Worm (Caenorhabditis elegans) whole organism, mixed stage, embryonic: ENCODE measurements around the gene sto-2.

Source experiments
- M03D4.4 ChIP-seq: sonication (generic microtip); optimal IDR thresholded peaks from 2 replicates; lab custom pipeline; 2017; ENCODE audit warnings: mild to moderate bottlenecking, missing genetic modification characterization, missing compliant biosample characterization
- bed-3 ChIP-seq: fragments of 200-800 bp; sonication (Bioruptor generic); optimal IDR thresholded peaks from 3 replicates; lab custom pipeline; 2018; ENCODE audit warnings: mild to moderate bottlenecking, missing genetic modification characterization, moderate library complexity, missing compliant biosample characterization
- blmp-1 ChIP-seq: fragments of 150-350 bp; optimal IDR thresholded peaks from 2 replicates; lab custom pipeline; 2014; ENCODE audit warnings: missing biosample characterization, missing genetic modification characterization
- ceh-39 ChIP-seq: fragments of 150-350 bp; optimal IDR thresholded peaks from 2 replicates; lab custom pipeline; 2014; ENCODE audit warnings: missing biosample characterization, missing genetic modification characterization
- ceh-43 ChIP-seq: fragments of 200-800 bp; sonication (Bioruptor generic); optimal IDR thresholded peaks from 2 replicates; lab custom pipeline; 2018; ENCODE audit warnings: mild to moderate bottlenecking, missing genetic modification characterization, moderate library complexity, missing compliant biosample characterization
- ceh-83 ChIP-seq: fragments of 200-800 bp; sonication (Bioruptor generic); optimal IDR thresholded peaks from 2 replicates; lab custom pipeline; 2018; ENCODE audit warnings: mild to moderate bottlenecking, missing genetic modification characterization, missing compliant biosample characterization
- ces-1 ChIP-seq: fragments of 150-350 bp; optimal IDR thresholded peaks from 2 replicates; lab custom pipeline; 2014; ENCODE audit warnings: missing biosample characterization, missing genetic modification reagents, missing genetic modification characterization
- cnd-1 ChIP-seq: fragments of 200-800 bp; sonication (Bioruptor generic); optimal IDR thresholded peaks from 2 replicates; lab custom pipeline; 2018; ENCODE audit warnings: mild to moderate bottlenecking, missing genetic modification characterization, missing compliant biosample characterization
- drap-1 ChIP-seq: fragments of 200-800 bp; sonication (Bioruptor generic); optimal IDR thresholded peaks from 3 replicates; lab custom pipeline; 2018; ENCODE audit warnings: mild to moderate bottlenecking, missing genetic modification characterization, missing compliant biosample characterization
- elt-1 ChIP-seq: sonication (generic microtip); optimal IDR thresholded peaks from 2 replicates; lab custom pipeline; 2017; ENCODE audit warnings: missing genetic modification characterization, mild to moderate bottlenecking, missing compliant biosample characterization, antibody characterized with exemption, moderate library complexity, borderline replicate concordance; ENCODE audit not compliant: insufficient read depth
- elt-3 ChIP-seq: fragments of 150-350 bp; optimal IDR thresholded peaks from 2 replicates; lab custom pipeline; 2014; ENCODE audit warnings: missing biosample characterization, missing genetic modification characterization
- flh-1 ChIP-seq: fragments of 200-800 bp; sonication (Bioruptor generic); optimal IDR thresholded peaks from 2 replicates; lab custom pipeline; 2018; ENCODE audit warnings: mild to moderate bottlenecking, missing genetic modification characterization, moderate library complexity, missing compliant biosample characterization
- ham-2 ChIP-seq: fragments of 200-800 bp; sonication (Bioruptor generic); optimal IDR thresholded peaks from 2 replicates; lab custom pipeline; 2018; ENCODE audit warnings: mild to moderate bottlenecking, missing genetic modification characterization, missing compliant biosample characterization
- hlh-1 ChIP-seq: fragments of 150-350 bp; optimal IDR thresholded peaks from 2 replicates; lab custom pipeline; 2014; ENCODE audit warnings: missing biosample characterization, missing genetic modification reagents, missing genetic modification characterization
- lin-32 ChIP-seq: fragments of 200-800 bp; sonication (Bioruptor generic); optimal IDR thresholded peaks from 2 replicates; lab custom pipeline; 2018; ENCODE audit warnings: mild to moderate bottlenecking, missing genetic modification characterization, missing compliant biosample characterization
- lsy-2 ChIP-seq: fragments of 150-350 bp; optimal IDR thresholded peaks from 2 replicates; lab custom pipeline; 2014; ENCODE audit warnings: missing biosample characterization, missing genetic modification characterization
- mab-5 ChIP-seq: fragments of 150-350 bp; optimal IDR thresholded peaks from 2 replicates; lab custom pipeline; 2014; ENCODE audit warnings: missing biosample characterization, missing genetic modification characterization
- mep-1 ChIP-seq: fragments of 150-350 bp; optimal IDR thresholded peaks from 2 replicates; lab custom pipeline; 2017; ENCODE audit warnings: missing biosample characterization, missing genetic modification reagents, missing genetic modification characterization, inconsistent platforms
- mls-2 ChIP-seq: sonication (generic microtip); optimal IDR thresholded peaks from 2 replicates; lab custom pipeline; 2016; ENCODE audit warnings: mild to moderate bottlenecking, missing genetic modification characterization, moderate library complexity, missing compliant biosample characterization
- nhr-12 ChIP-seq: fragments of 150-350 bp; optimal IDR thresholded peaks from 2 replicates; lab custom pipeline; 2014; ENCODE audit warnings: missing biosample characterization, missing genetic modification characterization
- nhr-2 ChIP-seq: fragments of 150-350 bp; optimal IDR thresholded peaks from 2 replicates; lab custom pipeline; 2014; ENCODE audit warnings: missing biosample characterization, missing genetic modification characterization
- nhr-237 ChIP-seq: fragments of 150-350 bp; optimal IDR thresholded peaks from 2 replicates; lab custom pipeline; 2014; ENCODE audit warnings: missing biosample characterization, missing genetic modification characterization
- nhr-28 ChIP-seq: fragments of 150-350 bp; optimal IDR thresholded peaks from 2 replicates; lab custom pipeline; 2014; ENCODE audit warnings: missing biosample characterization, missing genetic modification characterization
- nhr-76 ChIP-seq: sonication (generic microtip); optimal IDR thresholded peaks from 2 replicates; lab custom pipeline; 2017; ENCODE audit warnings: missing biosample characterization, missing genetic modification characterization
- pha-4 ChIP-seq: fragments of 150-350 bp; optimal IDR thresholded peaks from 2 replicates; lab custom pipeline; 2018; ENCODE audit warnings: missing biosample characterization, missing genetic modification reagents, missing genetic modification characterization
- sem-2 ChIP-seq: fragments of 200-800 bp; sonication (Bioruptor generic); optimal IDR thresholded peaks from 2 replicates; lab custom pipeline; 2018; ENCODE audit warnings: mild to moderate bottlenecking, missing genetic modification characterization, missing compliant biosample characterization
- sptf-1 ChIP-seq: sonication (generic microtip); optimal IDR thresholded peaks from 2 replicates; lab custom pipeline; 2017; ENCODE audit warnings: mild to moderate bottlenecking, missing genetic modification characterization, moderate library complexity, missing compliant biosample characterization
- tbx-8 ChIP-seq: fragments of 200-800 bp; sonication (Bioruptor generic); optimal IDR thresholded peaks from 2 replicates; lab custom pipeline; 2018; ENCODE audit warnings: mild to moderate bottlenecking, missing genetic modification characterization, moderate library complexity, missing compliant biosample characterization
- unc-120 ChIP-seq: sonication (generic microtip); optimal IDR thresholded peaks from 2 replicates; lab custom pipeline; 2017; ENCODE audit warnings: missing genetic modification characterization, missing compliant biosample characterization; ENCODE audit not compliant: poor library complexity, severe bottlenecking
- unc-39 ChIP-seq: fragments of 150-350 bp; optimal IDR thresholded peaks from 2 replicates; lab custom pipeline; 2014; ENCODE audit warnings: missing biosample characterization, missing genetic modification characterization
- unc-62 ChIP-seq: fragments of 150-350 bp; optimal IDR thresholded peaks from 2 replicates; lab custom pipeline; 2014; ENCODE audit warnings: missing biosample characterization, missing genetic modification reagents, missing genetic modification characterization
- zip-8 ChIP-seq: fragments of 150-350 bp; optimal IDR thresholded peaks from 2 replicates; lab custom pipeline; 2014; ENCODE audit warnings: missing biosample characterization, missing genetic modification characterization
- ztf-11 ChIP-seq: fragments of 150-350 bp; optimal IDR thresholded peaks from 2 replicates; lab custom pipeline; 2014; ENCODE audit warnings: missing biosample characterization, missing genetic modification characterization

Gene sto-2

ce11 chrX:5337959-5338358, 14.8 kb upstream of the sto-2 start, which contains the start of gene C26B9.3:
Gene C26B9.3 (plus strand): TSS chrX:5338301.
- peak; percentile 87 for TF ChIP-seq blmp-1 (tag; lab: Kevin White, UChicago)
- no peak for TF ChIP-seq hlh-1
- TF ChIP-seq elt-1 (tag; lab: Kevin White, UChicago), result peak; percentile 5
- TF ChIP-seq ham-2 (GFP tag; lab: Kevin White, UChicago), result peak; percentile 64

- TF ChIP-seq ztf-11 (tag; lab: Kevin White, UChicago) (no peak), ham-2 (GFP tag; lab: Kevin White, UChicago) (peak; percentile 75), drap-1 (GFP tag; lab: Kevin White, UChicago) (peak; percentile 30), unc-62 (GFP tag; lab: Kevin White, UChicago) (peak; percentile 8), sem-2 (GFP tag; lab: Kevin White, UChicago) (no peak), mep-1 (peak; percentile 57), sptf-1 (tag; lab: Kevin White, UChicago) (peak; percentile 57), unc-120 (tag; lab: Kevin White, UChicago) (peak; percentile 60), bed-3 (GFP tag; lab: Kevin White, UChicago) (peak; percentile 46), elt-1 (tag; lab: Kevin White, UChicago) (no peak), hlh-1 (peak; percentile 72), mls-2 (peak; percentile 52), nhr-237 (peak; percentile 36), M03D4.4 (tag; lab: Kevin White, UChicago) (peak; percentile 47), ces-1 (peak; percentile 15), unc-39 (no peak), pha-4 (tag; lab: Kevin White, UChicago) (peak; percentile 90), lsy-2 (tag; lab: Kevin White, UChicago) (peak; percentile 5)
These were observed 13.3 kb upstream of the sto-2 start for ce11 chrX:5336498-5336897.

- TF ChIP-seq ceh-83 (GFP tag; lab: Kevin White, UChicago), result no peak
- TF ChIP-seq nhr-237, result no peak
- TF ChIP-seq sem-2 (GFP tag; lab: Kevin White, UChicago), result no peak
These were observed 12.2 kb upstream of the sto-2 start, which contains the start of gene C26B9.6 for ce11 chrX:5335368-5335767. Gene C26B9.6 (minus strand): TSS chrX:5335468.

- TF ChIP-seq mls-2, result no peak
- no peak for TF ChIP-seq nhr-28
- TF ChIP-seq ham-2 (GFP tag; lab: Kevin White, UChicago), result no peak
- no peak for TF ChIP-seq nhr-12 (tag; lab: Kevin White, UChicago)
- TF ChIP-seq lin-32 (GFP tag; lab: Kevin White, UChicago), result no peak
- no peak for TF ChIP-seq zip-8 (tag; lab: Kevin White, UChicago)
- no peak for TF ChIP-seq flh-1 (GFP tag; lab: Kevin White, UChicago)
- TF ChIP-seq elt-1 (tag; lab: Kevin White, UChicago), result no peak
- no peak for TF ChIP-seq nhr-2
- no peak for TF ChIP-seq mep-1
- no peak for TF ChIP-seq ceh-43 (GFP tag; lab: Kevin White, UChicago)
- no peak for TF ChIP-seq blmp-1 (tag; lab: Kevin White, UChicago)
- TF ChIP-seq ceh-39 (tag; lab: Kevin White, UChicago), result no peak
- TF ChIP-seq bed-3 (GFP tag; lab: Kevin White, UChicago), result no peak
- TF ChIP-seq mab-5 (tag; lab: Kevin White, UChicago), result no peak
- no peak for TF ChIP-seq tbx-8 (GFP tag; lab: Kevin White, UChicago)
- no peak for TF ChIP-seq unc-120 (tag; lab: Kevin White, UChicago)
- no peak for TF ChIP-seq ztf-11 (tag; lab: Kevin White, UChicago)
- TF ChIP-seq nhr-76 (tag; lab: Kevin White, UChicago), result no peak
- TF ChIP-seq ces-1, result no peak
These were observed 7.6 kb upstream of the sto-2 start for ce11 chrX:5330765-5331164.

ce11 chrX:5329236-5329635, 6.0 kb upstream of the sto-2 start, which contains the start of gene C26B9.5:
Gene C26B9.5 (plus strand): TSS chrX:5329479.
- TF ChIP-seq lin-32 (GFP tag; lab: Kevin White, UChicago) (no peak), hlh-1 (no peak), mep-1 (no peak), M03D4.4 (tag; lab: Kevin White, UChicago) (no peak), nhr-28 (no peak), cnd-1 (tag; lab: Kevin White, UChicago) (no peak), ham-2 (GFP tag; lab: Kevin White, UChicago) (no peak), ceh-43 (GFP tag; lab: Kevin White, UChicago) (no peak), elt-3 (tag; lab: Kevin White, UChicago) (no peak)
